Worm (Caenorhabditis elegans) whole organism, midembryonic: ENCODE results near the gene C01G12.3.

Experiments used
- T22C8.4 ChIP-seq: fragments of 200-800 bp; sonication (Bioruptor generic); IDR thresholded peaks from 2 replicates; pipeline ENCODE4 v1.3.6; 2022; ENCODE audit warnings: missing genetic modification characterization, missing compliant biosample characterization
- cog-1 ChIP-seq: sonication (generic microtip); optimal IDR thresholded peaks from 2 replicates; lab custom pipeline; 2016; ENCODE audit warnings: missing genetic modification characterization, missing compliant biosample characterization
- flt-1 ChIP-seq: fragments of 200-800 bp; sonication (Bioruptor generic); IDR thresholded peaks from 2 replicates; pipeline ENCODE4 v1.3.6; 2022; ENCODE audit warnings: missing genetic modification characterization, missing compliant biosample characterization
- klf-2 ChIP-seq: fragments of 200-800 bp; sonication (Bioruptor generic); conservative IDR thresholded peaks from 2 replicates; pipeline ENCODE4 v1.3.6; 2022; ENCODE audit warnings: missing genetic modification reagents, missing genetic modification characterization, missing compliant biosample characterization
- med-1 ChIP-seq: sonication (generic microtip); optimal IDR thresholded peaks from 2 replicates; lab custom pipeline; 2017; ENCODE audit warnings: missing genetic modification characterization, mild to moderate bottlenecking, missing compliant biosample characterization, antibody characterized with exemption, missing genetic modification reagents; ENCODE audit not compliant: insufficient read depth
- ztf-29 ChIP-seq: fragments of 200-800 bp; sonication (Bioruptor generic); IDR thresholded peaks from 2 replicates; pipeline ENCODE4 v1.3.6; 2022; ENCODE audit warnings: missing genetic modification reagents, missing genetic modification characterization, missing compliant biosample characterization

- no peak for TF ChIP-seq T22C8.4 (GFP tag; lab: Robert Waterston, UW)
- TF ChIP-seq med-1 (GFP tag; lab: Kevin White, UChicago): no peak
- TF ChIP-seq flt-1 (GFP tag; lab: Robert Waterston, UW): no peak
- TF ChIP-seq ztf-29 (GFP tag; lab: Robert Waterston, UW): no peak
- TF ChIP-seq klf-2: no peak
- TF ChIP-seq cog-1 (tag; lab: Kevin White, UChicago): no peak
Observed at ce11 chrII:14550613-14551012, 31.5 kb downstream of the C01G12.3 start, which contains the start of gene nlp-41.
